Fruit fly (Drosophila melanogaster) S2 (cell line): ENCODE data around the gene Polr2I.

ENCODE experiments used
- CG8478 ChIP-seq: fragments of >200 bp; optimal IDR thresholded peaks from 2 replicates; lab custom pipeline; 2018
- CTCF ChIP-seq, 2 experiments: fragments of >200 bp; optimal IDR thresholded peaks; 2 replicates each; lab custom pipeline; 2018

DNA sequence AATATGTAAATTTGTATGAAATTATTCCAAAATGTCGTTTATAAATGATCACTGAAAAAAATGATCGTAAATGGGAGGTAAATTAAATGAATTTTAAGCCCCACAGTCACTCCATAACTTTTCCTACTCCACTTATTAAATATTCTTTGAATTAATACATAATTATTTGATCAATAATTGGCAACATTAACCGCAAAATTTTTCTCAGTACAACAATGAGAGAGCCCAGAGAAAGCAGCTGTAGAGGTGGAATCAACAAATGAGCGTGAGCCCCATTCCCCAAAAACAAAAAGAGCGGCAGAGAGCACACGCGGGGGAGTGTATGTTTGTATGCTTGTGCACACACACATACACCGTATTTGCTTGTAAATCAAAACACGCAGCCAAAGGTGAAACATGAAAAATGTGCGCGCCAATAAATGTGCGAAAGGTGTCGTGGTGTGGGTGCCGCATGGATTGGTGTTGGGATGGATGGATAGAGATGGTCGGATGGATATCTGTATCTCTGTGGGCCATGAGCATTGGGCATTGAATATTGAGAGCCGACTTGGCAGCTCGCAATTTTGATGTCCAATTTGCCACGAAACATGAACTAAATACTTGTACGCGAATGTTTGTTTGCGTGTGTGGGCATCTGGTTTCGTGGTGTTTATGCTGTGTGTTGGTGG is 25.0 kb upstream of the Polr2I start:
- TF ChIP-seq CG8478 (lab: Kevin White, UChicago) (no peak), CTCF (optimal IDR thresholded peaks at IDR 0.05; lab: Kevin White, UChicago) (no peak)
